Worm (Caenorhabditis elegans): ENCODE measurements around the gene jnk-1.

jnk-1 gene

ce11 chrIV:6965192-6965591, 7.8 kb downstream of the jnk-1 start, which contains the start of gene ZK381.2:
ZK381.2 (plus strand) TSS chrIV:6965492.
- TF ChIP-seq nhr-77 (tag; optimal IDR thresholded peaks at IDR 0.05) (no peak), daf-12 (tag; optimal IDR thresholded peaks at IDR 0.05) (no peak), fkh-10 (GFP tag; optimal IDR thresholded peaks at IDR 0.05) (no peak), ceh-9 (tag; optimal IDR thresholded peaks at IDR 0.05) (no peak), unc-39 (tag; optimal IDR thresholded peaks at IDR 0.05) (no peak), nhr-67 (tag; optimal IDR thresholded peaks at IDR 0.05) (no peak), unc-62 (GFP tag; optimal IDR thresholded peaks at IDR 0.05) (no peak), elt-3 (tag; optimal IDR thresholded peaks at IDR 0.05) (no peak), sea-2 (GFP tag; optimal IDR thresholded peaks at IDR 0.05) (no peak), nhr-25 (tag; optimal IDR thresholded peaks at IDR 0.05) (no peak), jun-1 (tag; optimal IDR thresholded peaks at IDR 0.05) (no peak), lsy-12 (tag; optimal IDR thresholded peaks at IDR 0.05) (no peak), egl-27 (tag; optimal IDR thresholded peaks at IDR 0.05) (no peak), nhr-76 (tag; optimal IDR thresholded peaks at IDR 0.05) (no peak), tbx-2 (tag; optimal IDR thresholded peaks at IDR 0.05) (no peak), skn-1 (tag; optimal IDR thresholded peaks at IDR 0.05) (no peak), nhr-11 (tag; optimal IDR thresholded peaks at IDR 0.05) (no peak), nfya-1 (tag; optimal IDR thresholded peaks at IDR 0.05; ENCODE audit: insufficient read depth) (no peak)

- TF ChIP-seq tbx-2 (tag; optimal IDR thresholded peaks at IDR 0.05) (no peak), nhr-43 (tag; optimal IDR thresholded peaks at IDR 0.05; ENCODE audit: poor library complexity, severe bottlenecking) (no peak), lin-39 (tag; optimal IDR thresholded peaks at IDR 0.05) (no peak), nhr-11 (tag; optimal IDR thresholded peaks at IDR 0.05) (no peak), nhr-25 (tag; optimal IDR thresholded peaks at IDR 0.05) (no peak), unc-62 (GFP tag; optimal IDR thresholded peaks at IDR 0.05) (no peak), fos-1 (tag; optimal IDR thresholded peaks at IDR 0.05) (no peak), nhr-12 (tag; optimal IDR thresholded peaks at IDR 0.05) (no peak), lin-15B (tag; optimal IDR thresholded peaks at IDR 0.05) (no peak), ZK546.5 (tag; optimal IDR thresholded peaks at IDR 0.05) (no peak), nhr-67 (tag; optimal IDR thresholded peaks at IDR 0.05) (no peak), eor-1 (tag; optimal IDR thresholded peaks at IDR 0.05) (no peak), nfya-1 (tag; optimal IDR thresholded peaks at IDR 0.05; ENCODE audit: insufficient read depth) (no peak), aly-2 (tag; optimal IDR thresholded peaks at IDR 0.05) (no peak)
Measured at ce11 chrIV:6970271-6970670, 12.8 kb downstream of the jnk-1 start, which contains the start of gene ZK381.8. ZK381.8 (minus strand) TSS chrIV:6970371.

- no peak for TF ChIP-seq R02D3.7 (tag; optimal IDR thresholded peaks at IDR 0.05)
- no peak for TF ChIP-seq pqm-1 (tag; optimal IDR thresholded peaks at IDR 0.05)
- no peak for TF ChIP-seq ceh-9 (tag; optimal IDR thresholded peaks at IDR 0.05)
- no peak for TF ChIP-seq nhr-237 (tag; optimal IDR thresholded peaks at IDR 0.05)
- TF ChIP-seq mml-1 (tag; optimal IDR thresholded peaks at IDR 0.05), result no peak
- no peak for TF ChIP-seq unc-39 (tag; optimal IDR thresholded peaks at IDR 0.05)
- no peak for TF ChIP-seq nhr-67 (tag; optimal IDR thresholded peaks at IDR 0.05)
- TF ChIP-seq lin-39 (tag; optimal IDR thresholded peaks at IDR 0.05), result no peak
Measured at ce11 chrIV:6971213-6971612, 13.8 kb downstream of the jnk-1 start, which contains the start of gene ZK381.62. ZK381.62 (minus strand) TSS chrIV:6971313.

- TF ChIP-seq sea-2 (GFP tag; optimal IDR thresholded peaks at IDR 0.05) (no peak), nhr-28 (tag; optimal IDR thresholded peaks at IDR 0.05) (no peak), ama-1 (optimal IDR thresholded peaks at IDR 0.05) (no peak), R02D3.7 (tag; optimal IDR thresholded peaks at IDR 0.05) (no peak), ceh-9 (tag; optimal IDR thresholded peaks at IDR 0.05) (no peak), unc-39 (tag; optimal IDR thresholded peaks at IDR 0.05) (no peak), skn-1 (tag; optimal IDR thresholded peaks at IDR 0.05) (no peak), jun-1 (tag; optimal IDR thresholded peaks at IDR 0.05) (no peak), egl-27 (tag; optimal IDR thresholded peaks at IDR 0.05) (no peak), ZK546.5 (tag; optimal IDR thresholded peaks at IDR 0.05) (no peak), zag-1 (tag; optimal IDR thresholded peaks at IDR 0.05) (no peak), elt-3 (tag; optimal IDR thresholded peaks at IDR 0.05) (no peak), lsy-12 (tag; optimal IDR thresholded peaks at IDR 0.05) (no peak), nhr-12 (tag; optimal IDR thresholded peaks at IDR 0.05) (no peak)
Measured at ce11 chrIV:6972427-6972826, 15.0 kb downstream of the jnk-1 start, which contains the start of gene nhr-249. nhr-249 (minus strand) TSS chrIV:6972527.
